Worm (Caenorhabditis elegans) whole organism, L2 larva: ENCODE results near the gene C44E12.1.
A peak's percentile ranks its signal among the peaks of the same experiment; 100 is the strongest.

Experiments
- crh-2 ChIP-seq: sonication (generic microtip); optimal IDR thresholded peaks from 2 replicates; lab custom pipeline; 2017; ENCODE audit warnings: missing biosample characterization, missing genetic modification characterization
- egl-27 ChIP-seq: sonication (generic microtip); optimal IDR thresholded peaks from 3 replicates; lab custom pipeline; 2017; ENCODE audit warnings: missing biosample characterization, missing genetic modification reagents, missing genetic modification characterization
- nhr-12 ChIP-seq: fragments of 150-350 bp; optimal IDR thresholded peaks from 2 replicates; lab custom pipeline; 2014; ENCODE audit warnings: missing biosample characterization, missing genetic modification characterization
- nhr-237 ChIP-seq: fragments of 150-350 bp; optimal IDR thresholded peaks from 2 replicates; lab custom pipeline; 2014; ENCODE audit warnings: missing biosample characterization, missing genetic modification characterization
- nhr-77 ChIP-seq: fragments of 150-350 bp; optimal IDR thresholded peaks from 2 replicates; lab custom pipeline; 2014; ENCODE audit warnings: missing biosample characterization, missing genetic modification characterization
- snpc-4 ChIP-seq: fragments of 150-350 bp; optimal IDR thresholded peaks from 2 replicates; lab custom pipeline; 2014; ENCODE audit warnings: missing biosample characterization, missing genetic modification characterization
- unc-55 ChIP-seq: fragments of 150-350 bp; sonication (generic microtip); optimal IDR thresholded peaks from 3 replicates; lab custom pipeline; 2014; ENCODE audit warnings: missing biosample characterization, missing genetic modification reagents, missing genetic modification characterization
- unc-62 ChIP-seq: fragments of 150-350 bp; optimal IDR thresholded peaks from 2 replicates; lab custom pipeline; 2014; ENCODE audit warnings: missing biosample characterization, missing genetic modification reagents, missing genetic modification characterization
- ztf-11 ChIP-seq: sonication (generic microtip); optimal IDR thresholded peaks from 2 replicates; lab custom pipeline; 2017; ENCODE audit warnings: missing biosample characterization, missing genetic modification characterization

DNA sequence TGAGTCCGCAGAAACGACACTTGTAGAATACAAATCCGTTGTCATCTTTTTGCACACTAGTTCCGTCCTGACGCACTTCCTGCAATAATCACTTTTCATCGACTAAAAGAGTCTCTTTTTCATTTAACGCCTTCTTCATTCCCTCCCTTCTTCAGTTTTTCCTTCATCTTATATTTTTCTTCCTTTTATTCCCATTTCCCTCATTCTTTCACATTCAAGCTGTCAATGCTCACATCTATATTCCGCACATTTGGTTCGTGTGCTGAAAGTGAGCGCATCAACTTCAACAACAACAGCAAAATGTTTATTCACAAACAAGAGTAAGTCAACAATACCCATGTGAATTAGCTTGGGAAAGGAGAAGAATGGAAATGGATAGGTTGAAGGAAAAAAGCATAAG is 24.7 kb upstream of the C44E12.1 start, which contains the start of gene pcyt-1:
- TF ChIP-seq snpc-4 (tag; lab: Kevin White, UChicago) (no peak), nhr-77 (tag; lab: Kevin White, UChicago) (no peak), nhr-12 (tag; lab: Kevin White, UChicago) (no peak), nhr-237 (no peak), egl-27 (tag; lab: Kevin White, UChicago) (no peak), unc-62 (GFP tag; lab: Kevin White, UChicago) (no peak), crh-2 (tag; lab: Kevin White, UChicago) (no peak), unc-55 (peak; percentile 15), ztf-11 (tag; lab: Kevin White, UChicago) (no peak)
